Fruit fly (Drosophila melanogaster): Measurements from ENCODE around the gene Sid.

Sid gene

DNA sequence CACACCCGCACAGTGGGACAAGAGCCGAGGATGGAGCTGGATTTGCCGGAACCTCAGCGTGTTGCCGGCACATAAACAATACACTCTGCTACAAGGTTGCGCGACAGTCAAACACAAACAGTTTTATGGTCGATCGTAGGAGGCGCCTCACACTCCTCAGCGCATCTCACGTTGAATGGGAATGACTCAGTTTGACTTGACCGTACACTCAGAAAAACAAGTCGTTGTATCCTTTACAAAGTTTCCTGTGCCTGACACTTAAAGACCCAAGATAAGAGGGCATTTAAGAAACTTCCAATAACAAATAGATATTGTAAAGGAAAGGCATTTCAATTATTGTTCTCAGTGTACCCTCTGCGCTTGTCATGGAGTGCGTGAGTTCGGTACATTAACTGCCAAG, 38.8 kb upstream of the Sid start (continued):
- TF ChIP-seq CG17829 (tag; optimal IDR thresholded peaks at IDR 0.05) (peak; percentile 55), salm (tag; optimal IDR thresholded peaks at IDR 0.05) (no peak), Blimp-1 (GFP tag; optimal IDR thresholded peaks at IDR 0.05) (peak; percentile 63), CG7839 (tag; optimal IDR thresholded peaks at IDR 0.05) (peak; percentile 66), az2 (GFP tag; optimal IDR thresholded peaks at IDR 0.05) (peak; percentile 20), cato (GFP tag; optimal IDR thresholded peaks at IDR 0.05; ENCODE audit: borderline replicate concordance) (no peak), nau (GFP tag; optimal IDR thresholded peaks at IDR 0.05) (peak; percentile 26), CG6791 (GFP tag; IDR thresholded peaks at IDR 0.05; ENCODE audit: partially characterized antibody) (no peak), CG9797 (GFP tag; optimal IDR thresholded peaks at IDR 0.05) (no peak), Tbp (GFP tag; optimal IDR thresholded peaks at IDR 0.05) (no peak), nerfin-2 (GFP tag; IDR thresholded peaks at IDR 0.05; ENCODE audit: partially characterized antibody) (no peak), CG15269 (tag; optimal IDR thresholded peaks at IDR 0.05) (no peak), Jarid2 (GFP tag; optimal IDR thresholded peaks at IDR 0.05) (peak; percentile 3), CrebB (tag; optimal IDR thresholded peaks at IDR 0.05) (no peak), CG43689 (GFP tag; IDR thresholded peaks at IDR 0.05) (no peak), wor (GFP tag; IDR thresholded peaks at IDR 0.05) (no peak), CG15073 (GFP tag; optimal IDR thresholded peaks at IDR 0.05) (no peak), Stat92E (GFP tag; optimal IDR thresholded peaks at IDR 0.05) (no peak), ham (GFP tag; IDR thresholded peaks at IDR 0.05) (no peak), Hey (tag; optimal IDR thresholded peaks at IDR 0.05) (no peak), CoRest (tag; optimal IDR thresholded peaks at IDR 0.05) (peak; percentile 26), pita (GFP tag; optimal IDR thresholded peaks at IDR 0.05) (no peak), CG3163 (GFP tag; optimal IDR thresholded peaks at IDR 0.05) (peak; percentile 26), sens-2 (GFP tag; IDR thresholded peaks at IDR 0.05) (no peak), her (GFP tag; optimal IDR thresholded peaks at IDR 0.05) (peak; percentile 58), hkb (optimal IDR thresholded peaks at IDR 0.05) (no peak), hkb (GFP tag; IDR thresholded peaks at IDR 0.05) (peak; percentile 50; the same call in 1 of the 2 replicates), unpg (GFP tag; optimal IDR thresholded peaks at IDR 0.05) (peak; percentile 64), CG12659 (GFP tag; optimal IDR thresholded peaks at IDR 0.05) (no peak), bbx (GFP tag; IDR thresholded peaks at IDR 0.05; ENCODE audit: partially characterized antibody) (no peak), scrt (GFP tag; optimal IDR thresholded peaks at IDR 0.05) (peak; percentile 9), jing (GFP tag; optimal IDR thresholded peaks at IDR 0.05) (peak; percentile 14), CG13296 (GFP tag; optimal IDR thresholded peaks at IDR 0.05) (peak; percentile 11), fu2 (GFP tag; optimal IDR thresholded peaks at IDR 0.05) (no peak), Hr51 (GFP tag; optimal IDR thresholded peaks at IDR 0.05) (peak; percentile 28 to 35), Chrac-16 (GFP tag; optimal IDR thresholded peaks at IDR 0.05) (peak; percentile 41), sim (GFP tag; IDR thresholded peaks at IDR 0.05) (no peak), ara (GFP tag; IDR thresholded peaks at IDR 0.05) (peak; percentile 58), CG15479 (GFP tag; optimal IDR thresholded peaks at IDR 0.05) (peak; percentile 46), CG5953 (GFP tag; IDR thresholded peaks at IDR 0.05) (no peak), CG11456 (GFP tag; IDR thresholded peaks at IDR 0.05) (0 out of 3 replicates have a peak, but pooled peaks have one; percentile 56), Max (GFP tag; optimal IDR thresholded peaks at IDR 0.05) (peak; percentile 22), Med (GFP tag) (peak; percentile 85), cwo (GFP tag; optimal IDR thresholded peaks at IDR 0.05) (peak; percentile 44), CG7963 (GFP tag; IDR thresholded peaks at IDR 0.05; ENCODE audit: partially characterized antibody) (no peak), CG18011 (GFP tag; optimal IDR thresholded peaks at IDR 0.05) (no peak), Pdp1 (GFP tag; optimal IDR thresholded peaks at IDR 0.05) (peak; percentile 12 to 55), CG18599 (GFP tag; optimal IDR thresholded peaks at IDR 0.05) (peak; percentile 76), aop (GFP tag; IDR thresholded peaks at IDR 0.05) (no peak), YL-1 (GFP tag; optimal IDR thresholded peaks at IDR 0.05) (no peak)
